Worm (Caenorhabditis elegans) whole organism, early embryonic: ENCODE measurements around the gene srsx-34.

Source experiments
- ama-1 ChIP-seq: fragments of 150-350 bp; optimal IDR thresholded peaks from 2 replicates; lab custom pipeline; 2014
- hmg-4 ChIP-seq: fragments of 200-800 bp; sonication (Bioruptor generic); optimal IDR thresholded peaks from 2 replicates; lab custom pipeline; 2018; ENCODE audit warnings: mild to moderate bottlenecking, missing genetic modification characterization, missing compliant biosample characterization
- scrt-1 ChIP-seq: fragments of 200-800 bp; sonication (Bioruptor generic); IDR thresholded peaks from 2 replicates; pipeline ENCODE4 v1.3.6; 2022; ENCODE audit warnings: missing genetic modification characterization, missing compliant biosample characterization

- TF ChIP-seq hmg-4 (no peak), scrt-1 (GFP tag; lab: Robert Waterston, UW) (no peak), ama-1 (lab: Kevin White, UChicago) (no peak)
Observed at ce11 chrV:9081410-9081809, 45.6 kb downstream of the srsx-34 start.
